Fruit fly (Drosophila melanogaster): ENCODE results near the gene CG34174.
A peak's percentile ranks its signal among the peaks of the same experiment; 100 is the strongest.

The CG34174 gene

dm6 chr2L:2175930-2176643, 38.0 kb upstream of the CG34174 start (continued):
- TF ChIP-seq Oaz (GFP tag; IDR thresholded peaks at IDR 0.05) (no peak), Dek (tag; optimal IDR thresholded peaks at IDR 0.05) (peak; percentile 63), B-H2 (GFP tag; optimal IDR thresholded peaks at IDR 0.05) (peak; percentile 8), Spps (tag; optimal IDR thresholded peaks at IDR 0.05) (no peak), kni (GFP tag; optimal IDR thresholded peaks at IDR 0.05) (no peak), CG9215 (GFP tag; IDR thresholded peaks at IDR 0.05) (peak; percentile 33), CG13894 (tag; optimal IDR thresholded peaks at IDR 0.05) (peak; percentile 27), Sox100B (GFP tag; optimal IDR thresholded peaks at IDR 0.05) (peak; percentile 45), chinmo (GFP tag; IDR thresholded peaks at IDR 0.05; ENCODE audit: partially characterized antibody) (peak; percentile 67; the same call in 1 of the 4 replicates), CG12942 (GFP tag; optimal IDR thresholded peaks at IDR 0.05) (no peak), oc (tag; optimal IDR thresholded peaks at IDR 0.05) (no peak), zfh2 (GFP tag; optimal IDR thresholded peaks at IDR 0.05) (peak; percentile 37), Ets65A (GFP tag) (no peak), CG7556 (GFP tag; optimal IDR thresholded peaks at IDR 0.05) (peak; percentile 72), ro (GFP tag; IDR thresholded peaks at IDR 0.05) (no peak), Hsf (GFP tag; optimal IDR thresholded peaks at IDR 0.05) (peak; percentile 40), CG10209 (GFP tag; optimal IDR thresholded peaks at IDR 0.05) (peak; percentile 36), CG3847 (GFP tag; IDR thresholded peaks at IDR 0.05) (peak; percentile 73), CkIIα-i1 (GFP tag; IDR thresholded peaks at IDR 0.05) (no peak), CG34422 (GFP tag; IDR thresholded peaks at IDR 0.05) (0 out of 3 replicates have a peak, but pooled peaks have one; percentile 33), Ssrp (tag; optimal IDR thresholded peaks at IDR 0.05) (peak; percentile 21), Med (GFP tag) (peak; percentile 83), CG15696 (tag; optimal IDR thresholded peaks at IDR 0.05) (peak; percentile 18), CG17186 (GFP tag; optimal IDR thresholded peaks at IDR 0.05) (no peak), CG10654 (GFP tag; optimal IDR thresholded peaks at IDR 0.05) (no peak), CG32532 (GFP tag; IDR thresholded peaks at IDR 0.05) (peak; percentile 72), chn (GFP tag; optimal IDR thresholded peaks at IDR 0.05) (no peak), lmd (GFP tag; IDR thresholded peaks at IDR 0.05) (peak; percentile 48), Ptx1 (GFP tag; IDR thresholded peaks at IDR 0.05) (peak; percentile 54; the same call in 1 of the 2 replicates), Mes4 (GFP tag; optimal IDR thresholded peaks at IDR 0.05) (no peak), Rfx (GFP tag; IDR thresholded peaks at IDR 0.05) (no peak; the same call in none of the 2 replicates), cas (GFP tag; IDR thresholded peaks at IDR 0.05) (no peak), rib (GFP tag; IDR thresholded peaks at IDR 0.05) (peak; percentile 36; the same call in 1 of the 2 replicates), br (optimal IDR thresholded peaks at IDR 0.05) (no peak), Dad (GFP tag; optimal IDR thresholded peaks at IDR 0.05) (no peak), CG3281 (GFP tag; optimal IDR thresholded peaks at IDR 0.05) (peak; percentile 80), bsh (GFP tag; optimal IDR thresholded peaks at IDR 0.05) (peak in 1 of 2 experiments; percentile 28), Max (GFP tag; optimal IDR thresholded peaks at IDR 0.05) (peak; percentile 9), HLH3B (GFP tag; IDR thresholded peaks at IDR 0.05) (0 out of 2 replicates have a peak, but pooled peaks have one; percentile 40), sr (GFP tag; IDR thresholded peaks at IDR 0.05) (no peak), ci (GFP tag; IDR thresholded peaks at IDR 0.05) (0 out of 3 replicates have a peak, but pooled peaks have one; percentile 10), CG4424 (GFP tag; optimal IDR thresholded peaks at IDR 0.05) (peak; percentile 20), Camta (GFP tag; optimal IDR thresholded peaks at IDR 0.05) (no peak), her (GFP tag; optimal IDR thresholded peaks at IDR 0.05) (no peak), CG15514 (GFP tag; optimal IDR thresholded peaks at IDR 0.05) (peak; percentile 49), CG6654 (GFP tag; optimal IDR thresholded peaks at IDR 0.05) (no peak), Mad (GFP tag; optimal IDR thresholded peaks at IDR 0.05) (no peak), Sry-β (GFP tag; optimal IDR thresholded peaks at IDR 0.05) (no peak), Ada2b (GFP tag; IDR thresholded peaks at IDR 0.05) (peak; percentile 42; the same call in 1 of the 2 replicates), Deaf1 (tag; optimal IDR thresholded peaks at IDR 0.05) (peak; percentile 22)

Measured in whole organism, embryonic.